Worm (Caenorhabditis elegans) whole organism, mixed stage, embryonic: ENCODE measurements around the gene Y49E10.29.

Source experiments
- elt-3 ChIP-seq: fragments of 150-350 bp; optimal IDR thresholded peaks from 2 replicates; lab custom pipeline; 2014; ENCODE audit warnings: missing biosample characterization, missing genetic modification characterization
- lsy-2 ChIP-seq: fragments of 150-350 bp; optimal IDR thresholded peaks from 2 replicates; lab custom pipeline; 2014; ENCODE audit warnings: missing biosample characterization, missing genetic modification characterization
- mep-1 ChIP-seq: fragments of 150-350 bp; optimal IDR thresholded peaks from 2 replicates; lab custom pipeline; 2017; ENCODE audit warnings: missing biosample characterization, missing genetic modification reagents, missing genetic modification characterization, inconsistent platforms
- nhr-2 ChIP-seq: fragments of 150-350 bp; optimal IDR thresholded peaks from 2 replicates; lab custom pipeline; 2014; ENCODE audit warnings: missing biosample characterization, missing genetic modification characterization
- nhr-28 ChIP-seq: fragments of 150-350 bp; optimal IDR thresholded peaks from 2 replicates; lab custom pipeline; 2014; ENCODE audit warnings: missing biosample characterization, missing genetic modification characterization
- nhr-76 ChIP-seq: sonication (generic microtip); optimal IDR thresholded peaks from 2 replicates; lab custom pipeline; 2017; ENCODE audit warnings: missing biosample characterization, missing genetic modification characterization
- pha-4 ChIP-seq: fragments of 150-350 bp; optimal IDR thresholded peaks from 2 replicates; lab custom pipeline; 2018; ENCODE audit warnings: missing biosample characterization, missing genetic modification reagents, missing genetic modification characterization
- snpc-4 ChIP-seq: fragments of 150-350 bp; optimal IDR thresholded peaks from 2 replicates; lab custom pipeline; 2014; ENCODE audit warnings: missing biosample characterization, missing genetic modification characterization
- unc-39 ChIP-seq: fragments of 150-350 bp; optimal IDR thresholded peaks from 2 replicates; lab custom pipeline; 2014; ENCODE audit warnings: missing biosample characterization, missing genetic modification characterization

DNA sequence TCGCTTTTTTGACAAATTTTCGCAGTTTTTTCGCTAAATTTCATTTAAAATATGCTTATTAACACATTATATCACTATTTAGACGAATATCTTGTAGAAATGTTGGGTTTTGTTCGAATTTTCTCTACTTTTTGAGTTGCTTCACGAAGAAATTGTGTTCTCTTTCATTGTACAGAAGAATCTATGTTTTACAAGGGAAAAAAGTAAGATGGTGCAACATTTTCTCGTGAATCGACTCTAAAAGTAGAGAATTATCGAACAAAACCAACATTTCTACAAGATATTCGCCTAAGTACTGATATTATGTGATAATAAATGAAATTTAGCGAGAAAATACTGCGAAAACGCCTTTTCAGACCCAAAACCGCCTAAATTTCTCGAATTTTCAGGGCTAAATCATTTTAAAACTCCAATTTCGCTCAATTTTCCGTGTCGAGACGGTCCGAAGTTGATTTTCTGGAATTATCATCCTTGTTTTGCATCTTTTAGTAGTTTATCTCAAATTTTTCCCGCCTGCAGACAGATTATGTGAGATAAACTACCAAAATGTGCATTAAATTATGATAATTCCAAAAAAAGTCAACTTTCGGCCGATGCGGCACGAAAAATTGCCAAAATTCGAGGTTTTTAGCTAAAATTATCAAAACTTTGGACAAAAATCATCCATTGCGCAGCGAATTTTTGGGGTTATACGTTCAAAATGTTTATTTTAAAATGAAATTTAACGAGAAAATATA lies 41.3 kb upstream of the Y49E10.29 start:
- TF ChIP-seq elt-3 (tag; lab: Kevin White, UChicago) (no peak), unc-39 (tag; lab: Kevin White, UChicago) (no peak), nhr-76 (no peak), mep-1 (no peak), lsy-2 (tag; lab: Kevin White, UChicago) (no peak), nhr-28 (tag; lab: Kevin White, UChicago) (no peak), snpc-4 (no peak), pha-4 (no peak), nhr-2 (tag; lab: Kevin White, UChicago) (no peak)
